Comparison of ENCODE assay signal across 6 worm cellular contexts in genomic region chrIII:10505182-10505581, ce11.
TF ChIP-seq lines count a peak whose summit lies in the region.

Gene taf-11.3, minus strand, starts transcription at chrIII:10505250.
Gene urm-1, plus strand, starts transcription at chrIII:10505480.

TF ChIP-seq in whole organism, L1 larva, 84 proteins besides CTCF, POLR2A, EP300 and RAD21 (continued from another document and continues in another):
- peak; percentile 70 for TF ChIP-seq unc-86 (tag; optimal IDR thresholded peaks at IDR 0.05; lab: Kevin White, UChicago)
- TF ChIP-seq lin-15B (tag; optimal IDR thresholded peaks at IDR 0.05; lab: Kevin White, UChicago), result peak; percentile 88
- peak; percentile 27 for TF ChIP-seq nhr-77 (tag; optimal IDR thresholded peaks at IDR 0.05; lab: Kevin White, UChicago)
- peak; percentile 84 for TF ChIP-seq blmp-1 (tag; optimal IDR thresholded peaks at IDR 0.05; lab: Kevin White, UChicago)
- TF ChIP-seq nhr-90 (tag; optimal IDR thresholded peaks at IDR 0.05; lab: Kevin White, UChicago; ENCODE audit: poor library complexity), result peak; percentile 72
- TF ChIP-seq snu-23 (GFP tag; optimal IDR thresholded peaks at IDR 0.05; lab: Kevin White, UChicago), result peak; percentile 93
- no peak for TF ChIP-seq elt-2 (tag; optimal IDR thresholded peaks at IDR 0.05; lab: Kevin White, UChicago)
- peak; percentile 81 for TF ChIP-seq nhr-19 (GFP tag; conservative IDR thresholded peaks at IDR 0.05; lab: Robert Waterston, UW)
- peak; percentile 1 for TF ChIP-seq aly-2 (tag; optimal IDR thresholded peaks at IDR 0.05; lab: Kevin White, UChicago)
- peak; percentile 84 for TF ChIP-seq rnt-1 (tag; optimal IDR thresholded peaks at IDR 0.05; lab: Kevin White, UChicago)
- TF ChIP-seq ama-1 (optimal IDR thresholded peaks at IDR 0.05; lab: Kevin White, UChicago), result no peak
- TF ChIP-seq lin-13 (GFP tag; optimal IDR thresholded peaks at IDR 0.05; lab: Kevin White, UChicago), result peak; percentile 47
- peak; percentile 60 for TF ChIP-seq C04F5.9 (tag; optimal IDR thresholded peaks at IDR 0.05; lab: Kevin White, UChicago)
- TF ChIP-seq hpl-2 (GFP tag; optimal IDR thresholded peaks at IDR 0.05; lab: Kevin White, UChicago), result no peak
- peak; percentile 53 for TF ChIP-seq F16B12.6 (tag; optimal IDR thresholded peaks at IDR 0.05; lab: Kevin White, UChicago)
- TF ChIP-seq hlh-17 (GFP tag; optimal IDR thresholded peaks at IDR 0.05; lab: Kevin White, UChicago; ENCODE audit: borderline replicate concordance), result no peak
- peak; percentile 80 for TF ChIP-seq dsc-1 (tag; optimal IDR thresholded peaks at IDR 0.05; lab: Kevin White, UChicago)
- no peak for TF ChIP-seq ceh-90 (tag; optimal IDR thresholded peaks at IDR 0.05; lab: Kevin White, UChicago)
- TF ChIP-seq nhr-11 (tag; optimal IDR thresholded peaks at IDR 0.05; lab: Kevin White, UChicago), result no peak
- TF ChIP-seq nhr-237 (tag; optimal IDR thresholded peaks at IDR 0.05; lab: Kevin White, UChicago), result peak; percentile 32
- TF ChIP-seq vab-15 (tag; optimal IDR thresholded peaks at IDR 0.05; lab: Kevin White, UChicago), result no peak
- TF ChIP-seq nhr-76 (tag; optimal IDR thresholded peaks at IDR 0.05; lab: Kevin White, UChicago), result no peak

TF ChIP-seq in whole organism, L2 larva, 48 proteins besides CTCF, POLR2A, EP300 and RAD21 (continued from another document):
- TF ChIP-seq crh-2 (tag; optimal IDR thresholded peaks at IDR 0.05; lab: Kevin White, UChicago), result peak; percentile 92
- TF ChIP-seq egl-27 (tag; optimal IDR thresholded peaks at IDR 0.05; lab: Kevin White, UChicago), result no peak
- no peak for TF ChIP-seq nhr-10 (tag; optimal IDR thresholded peaks at IDR 0.05; lab: Kevin White, UChicago)
- peak; percentile 71 for TF ChIP-seq nhr-25 (tag; optimal IDR thresholded peaks at IDR 0.05; lab: Kevin White, UChicago)
- no peak for TF ChIP-seq ztf-11 (tag; optimal IDR thresholded peaks at IDR 0.05; lab: Kevin White, UChicago)
- TF ChIP-seq mdl-1 (tag; optimal IDR thresholded peaks at IDR 0.05; lab: Kevin White, UChicago), result no peak
- peak; percentile 89 for TF ChIP-seq sem-4 (tag; optimal IDR thresholded peaks at IDR 0.05; lab: Kevin White, UChicago)
- TF ChIP-seq R02D3.7 (tag; optimal IDR thresholded peaks at IDR 0.05; lab: Kevin White, UChicago), result no peak
- TF ChIP-seq fos-1 (tag; optimal IDR thresholded peaks at IDR 0.05; lab: Kevin White, UChicago), result peak; percentile 61
- no peak for TF ChIP-seq alr-1 (tag; optimal IDR thresholded peaks at IDR 0.05; lab: Kevin White, UChicago)
- peak; percentile 3 for TF ChIP-seq zag-1 (tag; optimal IDR thresholded peaks at IDR 0.05; lab: Kevin White, UChicago)
- TF ChIP-seq unc-62 (GFP tag; optimal IDR thresholded peaks at IDR 0.05; lab: Kevin White, UChicago), result no peak
- TF ChIP-seq sma-9 (GFP tag; optimal IDR thresholded peaks at IDR 0.05; lab: Kevin White, UChicago), result peak; percentile 79
- TF ChIP-seq sma-9 (tag; optimal IDR thresholded peaks at IDR 0.05; lab: Kevin White, UChicago), result no peak
- peak; percentile 54 to 90 for TF ChIP-seq lsy-2 (tag; optimal IDR thresholded peaks at IDR 0.05; lab: Kevin White, UChicago)
- peak; percentile 62 for TF ChIP-seq ztf-4 (tag; optimal IDR thresholded peaks at IDR 0.05; lab: Kevin White, UChicago)
- peak; percentile 77 for TF ChIP-seq gmeb-1 (tag; optimal IDR thresholded peaks at IDR 0.05; lab: Kevin White, UChicago)
- TF ChIP-seq sma-3 (GFP tag; optimal IDR thresholded peaks at IDR 0.05; lab: Kevin White, UChicago), result peak; percentile 82
- TF ChIP-seq snpc-4 (tag; optimal IDR thresholded peaks at IDR 0.05; lab: Kevin White, UChicago), result peak; percentile 78
- peak; percentile 68 for TF ChIP-seq F13H6.1 (tag; optimal IDR thresholded peaks at IDR 0.05; lab: Kevin White, UChicago)
- TF ChIP-seq nhr-11 (tag; optimal IDR thresholded peaks at IDR 0.05; lab: Kevin White, UChicago), result no peak
- TF ChIP-seq nhr-237 (tag; optimal IDR thresholded peaks at IDR 0.05; lab: Kevin White, UChicago), result no peak
- no peak for TF ChIP-seq unc-39 (tag; optimal IDR thresholded peaks at IDR 0.05; lab: Kevin White, UChicago)

TF ChIP-seq in whole organism, L3 larva, 47 proteins besides CTCF, POLR2A, EP300 and RAD21 (continued from another document and continues in another):
- TF ChIP-seq lin-39 (tag; optimal IDR thresholded peaks at IDR 0.05; lab: Kevin White, UChicago) (peak; percentile 24), pqm-1 (tag; optimal IDR thresholded peaks at IDR 0.05; lab: Kevin White, UChicago) (no peak), lsy-12 (tag; optimal IDR thresholded peaks at IDR 0.05; lab: Kevin White, UChicago) (no peak), ama-1 (optimal IDR thresholded peaks at IDR 0.05; lab: Kevin White, UChicago) (no peak), egl-5 (tag; optimal IDR thresholded peaks at IDR 0.05; lab: Kevin White, UChicago) (no peak), sea-2 (GFP tag; optimal IDR thresholded peaks at IDR 0.05; lab: Kevin White, UChicago) (no peak), R02D3.7 (tag; optimal IDR thresholded peaks at IDR 0.05; lab: Kevin White, UChicago) (peak; percentile 56), ceh-16 (tag; optimal IDR thresholded peaks at IDR 0.05; lab: Kevin White, UChicago) (no peak), snpc-4 (tag; optimal IDR thresholded peaks at IDR 0.05; lab: Kevin White, UChicago) (peak; percentile 88), elt-2 (tag; optimal IDR thresholded peaks at IDR 0.05; lab: Kevin White, UChicago) (peak; percentile 21), nhr-25 (tag; optimal IDR thresholded peaks at IDR 0.05; lab: Kevin White, UChicago) (peak; percentile 35), egl-27 (tag; optimal IDR thresholded peaks at IDR 0.05; lab: Kevin White, UChicago) (no peak), daf-12 (tag; optimal IDR thresholded peaks at IDR 0.05; lab: Kevin White, UChicago) (no peak), fkh-2 (tag; optimal IDR thresholded peaks at IDR 0.05; lab: Kevin White, UChicago) (no peak), ztf-11 (tag; optimal IDR thresholded peaks at IDR 0.05; lab: Kevin White, UChicago) (no peak), hmg-11 (tag; optimal IDR thresholded peaks at IDR 0.05; lab: Kevin White, UChicago) (peak; percentile 67), ceh-82 (tag; optimal IDR thresholded peaks at IDR 0.05; lab: Kevin White, UChicago) (no peak), elt-3 (tag; optimal IDR thresholded peaks at IDR 0.05; lab: Kevin White, UChicago) (no peak), fkh-10 (GFP tag; optimal IDR thresholded peaks at IDR 0.05; lab: Kevin White, UChicago) (no peak), nhr-76 (tag; optimal IDR thresholded peaks at IDR 0.05; lab: Kevin White, UChicago) (no peak), skn-1 (tag; optimal IDR thresholded peaks at IDR 0.05; lab: Kevin White, UChicago) (no peak), elt-1 (tag; optimal IDR thresholded peaks at IDR 0.05; lab: Kevin White, UChicago) (no peak), ztf-4 (tag; optimal IDR thresholded peaks at IDR 0.05; lab: Kevin White, UChicago) (no peak), ceh-9 (tag; optimal IDR thresholded peaks at IDR 0.05; lab: Kevin White, UChicago) (no peak), ceh-28 (tag; optimal IDR thresholded peaks at IDR 0.05; lab: Kevin White, UChicago) (no peak)

TF ChIP-seq in whole organism, L4 larva, 104 proteins besides CTCF, POLR2A, EP300 and RAD21 (continued from another document and continues in another):
- TF ChIP-seq nhr-10 (tag; optimal IDR thresholded peaks at IDR 0.05; lab: Kevin White, UChicago), result no peak
- no peak for TF ChIP-seq T20F7.1 (GFP tag; optimal IDR thresholded peaks at IDR 0.05; lab: Kevin White, UChicago)
- TF ChIP-seq ceh-32 (tag; optimal IDR thresholded peaks at IDR 0.05; lab: Kevin White, UChicago; ENCODE audit: poor library complexity), result no peak
- 0 out of 2 replicates have a peak, but pooled peaks have one; percentile 30 for TF ChIP-seq arid-1 (GFP tag; conservative IDR thresholded peaks at IDR 0.05; lab: Robert Waterston, UW)
- TF ChIP-seq madf-9 (GFP tag; conservative IDR thresholded peaks at IDR 0.05; lab: Robert Waterston, UW), result no peak
- no peak for TF ChIP-seq ceh-62 (tag; optimal IDR thresholded peaks at IDR 0.05; lab: Kevin White, UChicago)
- peak; percentile 37 for TF ChIP-seq lin-15B (tag; optimal IDR thresholded peaks at IDR 0.05; lab: Kevin White, UChicago)
- TF ChIP-seq nhr-76 (tag; optimal IDR thresholded peaks at IDR 0.05; lab: Kevin White, UChicago), result no peak
- no peak for TF ChIP-seq fkh-10 (GFP tag; optimal IDR thresholded peaks at IDR 0.05; lab: Kevin White, UChicago)
- no peak for TF ChIP-seq nhr-6 (tag; optimal IDR thresholded peaks at IDR 0.05; lab: Kevin White, UChicago)
- TF ChIP-seq set-16 (GFP tag; IDR thresholded peaks at IDR 0.05; lab: Robert Waterston, UW), result no peak
- TF ChIP-seq ceh-44 (GFP tag; IDR thresholded peaks at IDR 0.05; lab: Robert Waterston, UW), result no peak
- no peak for TF ChIP-seq spr-1 (tag; optimal IDR thresholded peaks at IDR 0.05; lab: Kevin White, UChicago)
- TF ChIP-seq sdz-12 (GFP tag; optimal IDR thresholded peaks at IDR 0.05; lab: Kevin White, UChicago), result no peak
- TF ChIP-seq R02D3.7 (tag; optimal IDR thresholded peaks at IDR 0.05; lab: Kevin White, UChicago), result no peak
- no peak for TF ChIP-seq daf-8 (GFP tag; IDR thresholded peaks at IDR 0.05; lab: Robert Waterston, UW)
- no peak for TF ChIP-seq ceh-20 (GFP tag; IDR thresholded peaks at IDR 0.05; lab: Robert Waterston, UW)
- TF ChIP-seq dmd-8 (GFP tag; IDR thresholded peaks at IDR 0.05; lab: Robert Waterston, UW), result no peak
- TF ChIP-seq nhr-25 (tag; optimal IDR thresholded peaks at IDR 0.05; lab: Kevin White, UChicago; ENCODE audit: borderline replicate concordance, insufficient read depth), result no peak
- TF ChIP-seq daf-19 (GFP tag; conservative IDR thresholded peaks at IDR 0.05; lab: Robert Waterston, UW), result no peak
- no peak for TF ChIP-seq madf-5 (GFP tag; IDR thresholded peaks at IDR 0.05; lab: Robert Waterston, UW)
- TF ChIP-seq F44E2.7 (GFP tag; IDR thresholded peaks at IDR 0.05; lab: Robert Waterston, UW), result no peak
- TF ChIP-seq F26F4.8 (GFP tag; conservative IDR thresholded peaks at IDR 0.05; lab: Robert Waterston, UW), result no peak
- TF ChIP-seq lin-13 (GFP tag; optimal IDR thresholded peaks at IDR 0.05; lab: Kevin White, UChicago), result peak; percentile 74
- TF ChIP-seq T26A8.4 (GFP tag; IDR thresholded peaks at IDR 0.05; lab: Robert Waterston, UW), result no peak

TF ChIP-seq in whole organism, late embryonic, 69 proteins besides CTCF, POLR2A, EP300 and RAD21 (continued from another document):
- no peak for TF ChIP-seq ets-4 (tag; optimal IDR thresholded peaks at IDR 0.05; lab: Kevin White, UChicago)
- TF ChIP-seq ref-2 (tag; optimal IDR thresholded peaks at IDR 0.05; lab: Kevin White, UChicago), result no peak
- no peak for TF ChIP-seq che-1 (tag; optimal IDR thresholded peaks at IDR 0.05; lab: Kevin White, UChicago)
TF ChIP-seq in whole organism, late embryonic: peak in this region for 4.

TF ChIP-seq in whole organism, young adult, 124 proteins besides CTCF, POLR2A, EP300 and RAD21 (continued from another document):
- TF ChIP-seq hmg-1.2 (GFP tag; IDR thresholded peaks at IDR 0.05; lab: Robert Waterston, UW) (peak; percentile 93), ZK185.1 (tag; optimal IDR thresholded peaks at IDR 0.05; lab: Kevin White, UChicago; ENCODE audit: poor library complexity, severe bottlenecking) (peak; percentile 30), lin-54 (GFP tag; optimal IDR thresholded peaks at IDR 0.05; lab: Kevin White, UChicago) (peak; percentile 49), akir-1 (GFP tag; optimal IDR thresholded peaks at IDR 0.05; lab: Kevin White, UChicago) (no peak), ztf-18 (tag; optimal IDR thresholded peaks at IDR 0.05; lab: Kevin White, UChicago) (peak; percentile 74), Y95B8A.8 (GFP tag; IDR thresholded peaks at IDR 0.05; lab: Robert Waterston, UW) (no peak), rcor-1 (GFP tag; IDR thresholded peaks at IDR 0.05; lab: Robert Waterston, UW) (peak; percentile 58), pha-4 (tag; optimal IDR thresholded peaks at IDR 0.05; lab: Kevin White, UChicago) (peak; percentile 15), F33H1.4 (GFP tag; IDR thresholded peaks at IDR 0.05; lab: Robert Waterston, UW) (peak; percentile 55; the same call in 1 of the 2 replicates), lsl-1 (GFP tag; optimal IDR thresholded peaks at IDR 0.05; lab: Kevin White, UChicago) (peak; percentile 27), attf-3 (GFP tag; conservative IDR thresholded peaks at IDR 0.05; lab: Robert Waterston, UW) (no peak), ceh-79 (tag; optimal IDR thresholded peaks at IDR 0.05; lab: Kevin White, UChicago) (no peak), attf-5 (GFP tag; optimal IDR thresholded peaks at IDR 0.05; lab: Kevin White, UChicago) (peak; percentile 55), tbp1 (GFP tag; optimal IDR thresholded peaks at IDR 0.05; lab: Kevin White, UChicago) (peak; percentile 35), F22D6.2 (tag; optimal IDR thresholded peaks at IDR 0.05; lab: Kevin White, UChicago) (no peak), B0261.1 (tag; optimal IDR thresholded peaks at IDR 0.05; lab: Kevin White, UChicago) (no peak), mcd-1 (GFP tag; IDR thresholded peaks at IDR 0.05; lab: Robert Waterston, UW) (peak; percentile 92)
